Fruit fly (Drosophila melanogaster) whole organism, embryonic: ENCODE measurements around the gene wwk.

Source experiments
- Atf6 ChIP-seq: fragments of 200-800 bp; sonication (Bioruptor generic); IDR thresholded peaks from 2 replicates; pipeline ENCODE4 v1.3.6; 2022; ENCODE audit warnings: missing biosample characterization, missing genetic modification characterization
- CG11085 ChIP-seq: fragments of 200-800 bp; sonication (Bioruptor generic); IDR thresholded peaks from 2 replicates; pipeline ENCODE4 v1.3.6; 2022; ENCODE audit warnings: missing biosample characterization, missing genetic modification characterization
- CG1233 ChIP-seq: fragments of 200-800 bp; sonication (Bioruptor generic); optimal IDR thresholded peaks from 4 replicates; lab custom pipeline; 2018; ENCODE audit warnings: missing biosample characterization, mild to moderate bottlenecking, missing genetic modification characterization
- CG13894 ChIP-seq: fragments of 200-800 bp; sonication (Bioruptor generic); optimal IDR thresholded peaks from 3 replicates; lab custom pipeline; 2018; ENCODE audit warnings: missing biosample characterization, mild to moderate bottlenecking, missing genetic modification characterization, moderate library complexity
- CG14667 ChIP-seq: fragments of 200-800 bp; sonication (Bioruptor generic); IDR thresholded peaks from 2 replicates; pipeline ENCODE4 v1.3.6; 2022; ENCODE audit warnings: missing biosample characterization, missing genetic modification characterization
- CG15696 ChIP-seq: fragments of 200-800 bp; sonication (Bioruptor generic); optimal IDR thresholded peaks from 2 replicates; lab custom pipeline; 2019; ENCODE audit warnings: missing biosample characterization, mild to moderate bottlenecking, missing genetic modification characterization, moderate library complexity
- CG17802 ChIP-seq: fragments of 200-800 bp; sonication (Bioruptor generic); optimal IDR thresholded peaks from 2 replicates; lab custom pipeline; 2018; ENCODE audit warnings: missing biosample characterization, mild to moderate bottlenecking, missing genetic modification characterization, moderate library complexity
- CG1832 ChIP-seq: fragments of 200-800 bp; sonication (Bioruptor generic); optimal IDR thresholded peaks from 2 replicates; lab custom pipeline; 2017; ENCODE audit warnings: missing biosample characterization, mild to moderate bottlenecking, missing genetic modification characterization, inconsistent platforms
- CG2889 ChIP-seq: fragments of 200-800 bp; sonication (Bioruptor generic); IDR thresholded peaks from 3 replicates; pipeline ENCODE4 v1.3.6; 2022; ENCODE audit warnings: missing biosample characterization, missing genetic modification characterization
- CG32532 ChIP-seq: fragments of 200-800 bp; sonication (Bioruptor generic); IDR thresholded peaks from 2 replicates; pipeline ENCODE4 v1.3.6; 2022; ENCODE audit warnings: missing biosample characterization, missing genetic modification characterization
- CG34224 ChIP-seq: fragments of 200-800 bp; sonication (Bioruptor generic); IDR thresholded peaks from 3 replicates; pipeline ENCODE4 v1.3.6; 2022; ENCODE audit warnings: missing biosample characterization, missing genetic modification characterization; ENCODE audit not compliant: partially characterized antibody
- CG4404 ChIP-seq: fragments of 200-800 bp; sonication (Bioruptor generic); IDR thresholded peaks from 2 replicates; pipeline ENCODE4 v1.3.6; 2022; ENCODE audit warnings: missing biosample characterization, missing genetic modification characterization
- CG6689 ChIP-seq: fragments of 200-800 bp; sonication (Bioruptor generic); IDR thresholded peaks from 2 replicates; pipeline ENCODE4 v1.3.6; 2022; ENCODE audit warnings: missing biosample characterization, missing genetic modification characterization
- CG7556 ChIP-seq: fragments of 200-800 bp; sonication (Bioruptor generic); optimal IDR thresholded peaks from 2 replicates; lab custom pipeline; 2017; ENCODE audit warnings: missing biosample characterization, mild to moderate bottlenecking, missing genetic modification characterization
- CG7745 ChIP-seq: fragments of 200-800 bp; sonication (Bioruptor generic); optimal IDR thresholded peaks from 2 replicates; lab custom pipeline; 2018; ENCODE audit warnings: missing biosample characterization, mild to moderate bottlenecking, missing genetic modification characterization, moderate library complexity
- CG8281 ChIP-seq: fragments of 200-800 bp; sonication (Bioruptor generic); optimal IDR thresholded peaks from 2 replicates; lab custom pipeline; 2018; ENCODE audit warnings: missing biosample characterization, mild to moderate bottlenecking, missing genetic modification characterization, moderate library complexity
- CG8924 ChIP-seq: fragments of 200-800 bp; optimal IDR thresholded peaks from 3 replicates; lab custom pipeline; 2019; ENCODE audit warnings: missing biosample characterization, mild to moderate bottlenecking, missing genetic modification characterization, moderate library complexity
- CG8944 ChIP-seq: fragments of 200-800 bp; sonication (Bioruptor generic); optimal IDR thresholded peaks from 3 replicates; lab custom pipeline; 2016; ENCODE audit warnings: missing biosample characterization, missing genetic modification characterization
- Chrac-16 ChIP-seq: fragments of 200-800 bp; sonication (Bioruptor generic); optimal IDR thresholded peaks from 3 replicates; lab custom pipeline; 2016; ENCODE audit warnings: missing biosample characterization, missing genetic modification characterization
- Dbx ChIP-seq: fragments of 200-800 bp; sonication (Bioruptor generic); IDR thresholded peaks from 3 replicates; pipeline ENCODE4 v1.3.6; 2022; ENCODE audit warnings: missing biosample characterization, missing genetic modification characterization
- Deaf1 ChIP-seq: fragments of 200-800 bp; optimal IDR thresholded peaks from 3 replicates; lab custom pipeline; 2019; ENCODE audit warnings: missing biosample characterization, mild to moderate bottlenecking, missing genetic modification characterization, moderate library complexity
- Eip74EF ChIP-seq, 2 experiments: fragments of 200-800 bp in 1 of 2; fragments of >200 bp in 1 of 2; sonication (Bioruptor generic) in 1 of 2; optimal IDR thresholded peaks; 2 replicates each; lab custom pipeline; 2017 to 2019; ENCODE audit warnings: missing biosample characterization in 2 of 2, missing genetic modification characterization in 2 of 2, mild to moderate bottlenecking in 1 of 2, moderate library complexity in 1 of 2
- HLH4C ChIP-seq: fragments of 200-800 bp; sonication (Bioruptor generic); IDR thresholded peaks from 3 replicates; pipeline ENCODE4 v1.3.6; 2022; ENCODE audit warnings: missing biosample characterization, missing genetic modification characterization; ENCODE audit not compliant: partially characterized antibody
- Mrtf ChIP-seq: fragments of 200-800 bp; sonication (Bioruptor generic); IDR thresholded peaks from 3 replicates; pipeline ENCODE4 v1.3.6; 2022; ENCODE audit warnings: missing biosample characterization, missing genetic modification characterization
- NFAT ChIP-seq: fragments of 200-800 bp; sonication (Bioruptor generic); IDR thresholded peaks from 2 replicates; pipeline ENCODE4 v1.3.6; 2022; ENCODE audit warnings: missing biosample characterization, missing genetic modification characterization
- Sox102F ChIP-seq: fragments of 200-800 bp; sonication (Bioruptor generic); optimal IDR thresholded peaks from 2 replicates; lab custom pipeline; 2018; ENCODE audit warnings: missing biosample characterization, mild to moderate bottlenecking, missing genetic modification characterization, moderate library complexity
- amos ChIP-seq: fragments of 200-800 bp; sonication (Bioruptor generic); IDR thresholded peaks from 2 replicates; pipeline ENCODE4 v1.3.6; 2022; ENCODE audit warnings: missing biosample characterization, missing genetic modification characterization; ENCODE audit not compliant: partially characterized antibody
- az2 ChIP-seq: fragments of 200-800 bp; sonication (Bioruptor generic); optimal IDR thresholded peaks from 3 replicates; lab custom pipeline; 2016; ENCODE audit warnings: missing biosample characterization, missing genetic modification characterization
- br ChIP-seq: fragments of >200 bp; optimal IDR thresholded peaks from 2 replicates; lab custom pipeline; 2017
- dan ChIP-seq: fragments of 200-800 bp; sonication (Bioruptor generic); IDR thresholded peaks from 2 replicates; pipeline ENCODE4 v1.3.6; 2022; ENCODE audit warnings: missing biosample characterization, missing genetic modification characterization
- dm ChIP-seq: fragments of 200-800 bp; sonication (Bioruptor generic); optimal IDR thresholded peaks from 3 replicates; lab custom pipeline; 2016; ENCODE audit warnings: missing biosample characterization, missing genetic modification characterization
- dmrt99B ChIP-seq: fragments of 200-800 bp; sonication (Bioruptor generic); optimal IDR thresholded peaks from 2 replicates; lab custom pipeline; 2018; ENCODE audit warnings: missing biosample characterization, mild to moderate bottlenecking, missing genetic modification characterization, moderate library complexity
- fd64A ChIP-seq: fragments of 200-800 bp; sonication (Bioruptor generic); optimal IDR thresholded peaks from 3 replicates; lab custom pipeline; 2018; ENCODE audit warnings: missing biosample characterization, mild to moderate bottlenecking, missing genetic modification characterization
- fd96Cb ChIP-seq: fragments of 200-800 bp; sonication (Bioruptor generic); optimal IDR thresholded peaks from 2 replicates; lab custom pipeline; 2018; ENCODE audit warnings: missing biosample characterization, mild to moderate bottlenecking, missing genetic modification characterization, moderate library complexity
- gce ChIP-seq: fragments of 200-800 bp; sonication (Bioruptor generic); IDR thresholded peaks from 3 replicates; pipeline ENCODE4 v1.3.6; 2022; ENCODE audit warnings: missing biosample characterization, missing genetic modification characterization
- gfzf ChIP-seq: fragments of 200-800 bp; sonication (Bioruptor generic); optimal IDR thresholded peaks from 2 replicates; lab custom pipeline; 2016; ENCODE audit warnings: missing biosample characterization, mild to moderate bottlenecking, missing genetic modification characterization, moderate library complexity
- grau ChIP-seq: fragments of 200-800 bp; optimal IDR thresholded peaks from 3 replicates; lab custom pipeline; 2019; ENCODE audit warnings: missing biosample characterization, mild to moderate bottlenecking, missing genetic modification characterization, moderate library complexity
- ham ChIP-seq: fragments of 200-800 bp; sonication (Bioruptor generic); IDR thresholded peaks from 2 replicates; pipeline ENCODE4 v1.3.6; 2022; ENCODE audit warnings: missing biosample characterization, missing genetic modification characterization
- kni ChIP-seq: fragments of 200-800 bp; sonication (Bioruptor generic); optimal IDR thresholded peaks from 3 replicates; lab custom pipeline; 2017; ENCODE audit warnings: mild to moderate bottlenecking, missing biosample characterization, missing genetic modification reagents, missing genetic modification characterization
- knrl ChIP-seq: fragments of 200-800 bp; sonication (Bioruptor generic); IDR thresholded peaks from 3 replicates; pipeline ENCODE4 v1.3.6; 2022; ENCODE audit warnings: missing biosample characterization, missing genetic modification characterization; ENCODE audit not compliant: partially characterized antibody
- lola ChIP-seq, 3 experiments: fragments of >200 bp in 2 of 3; fragments of 200-800 bp in 1 of 3; sonication (Bioruptor generic) in 1 of 3; optimal IDR thresholded peaks; 2 replicates each; lab custom pipeline; 2017 to 2019; ENCODE audit warnings: missing biosample characterization in 3 of 3, missing genetic modification characterization in 3 of 3, mild to moderate bottlenecking in 1 of 3, moderate library complexity in 1 of 3
- luna ChIP-seq: fragments of 200-800 bp; sonication (Bioruptor generic); optimal IDR thresholded peaks from 2 replicates; lab custom pipeline; 2016; ENCODE audit warnings: missing biosample characterization, missing genetic modification characterization
- odd ChIP-seq: fragments of 200-800 bp; sonication (Bioruptor generic); optimal IDR thresholded peaks from 2 replicates; lab custom pipeline; 2017; ENCODE audit warnings: missing biosample characterization, mild to moderate bottlenecking, missing genetic modification characterization
- pan ChIP-seq, 4 experiments: fragments of >200 bp in 3 of 4; fragments of 200-800 bp in 1 of 4; sonication (Bioruptor generic) in 1 of 4; optimal IDR thresholded peaks in 3 of 4; IDR thresholded peaks in 1 of 4; 2 replicates each; pipeline versions ENCODE4 v1.3.6 to Lab custom; 2017 to 2022; ENCODE audit warnings: missing biosample characterization in 2 of 4, missing genetic modification characterization in 2 of 4, mixed read lengths in 1 of 4
- sob ChIP-seq: fragments of 200-800 bp; sonication (Bioruptor generic); IDR thresholded peaks from 2 replicates; pipeline ENCODE4 v1.3.6; 2022; ENCODE audit warnings: missing biosample characterization, missing genetic modification characterization
- stwl ChIP-seq: fragments of 200-800 bp; sonication (Bioruptor generic); optimal IDR thresholded peaks from 3 replicates; lab custom pipeline; 2018; ENCODE audit warnings: missing biosample characterization, mild to moderate bottlenecking, missing genetic modification characterization, moderate library complexity
- unpg ChIP-seq: fragments of 200-800 bp; sonication (Bioruptor generic); optimal IDR thresholded peaks from 3 replicates; lab custom pipeline; 2018; ENCODE audit warnings: missing biosample characterization, mild to moderate bottlenecking, missing genetic modification characterization, moderate library complexity
- vnd ChIP-seq: fragments of 200-800 bp; sonication (Bioruptor generic); IDR thresholded peaks from 3 replicates; pipeline ENCODE4 v1.3.6; 2022; ENCODE audit warnings: missing biosample characterization, missing genetic modification characterization; ENCODE audit not compliant: partially characterized antibody
- yki ChIP-seq: fragments of >200 bp; optimal IDR thresholded peaks from 3 replicates; lab custom pipeline; 2018
- zfh2 ChIP-seq: fragments of 200-800 bp; sonication (Bioruptor generic); optimal IDR thresholded peaks from 2 replicates; lab custom pipeline; 2016; ENCODE audit warnings: missing biosample characterization, missing genetic modification characterization

Gene wwk

dm6 chr2L:15039309-15039772, 35.2 kb upstream of the wwk start (continued):
- TF ChIP-seq odd (GFP tag; lab: Kevin White, UChicago) = no peak
- TF ChIP-seq CG6689 (GFP tag; lab: Robert Waterston, UW) = no peak
- peak; percentile 58; the same call in 2 of the 3 replicates for TF ChIP-seq Dbx
- no peak for TF ChIP-seq sob (GFP tag; lab: Robert Waterston, UW)
- TF ChIP-seq grau (tag; lab: Kevin White, UChicago) = no peak
- TF ChIP-seq gce (GFP tag; lab: Robert Waterston, UW) = no peak
- TF ChIP-seq CG17802 = no peak
- TF ChIP-seq HLH4C (GFP tag; lab: Robert Waterston, UW) = peak; percentile 84
- TF ChIP-seq CG15696 (tag; lab: Kevin White, UChicago) = no peak
- TF ChIP-seq CG14667 (GFP tag; lab: Robert Waterston, UW) = no peak
- TF ChIP-seq kni = no peak
- TF ChIP-seq CG7745 (tag; lab: Kevin White, UChicago) = no peak
- no peak for TF ChIP-seq CG1832 (GFP tag; lab: Kevin White, UChicago)
- peak; percentile 72 for TF ChIP-seq NFAT
- no peak for TF ChIP-seq fd96Cb (tag; lab: Kevin White, UChicago)
- no peak for TF ChIP-seq yki
- no peak for TF ChIP-seq fd64A (GFP tag; lab: Kevin White, UChicago)
- TF ChIP-seq gfzf (GFP tag; lab: Kevin White, UChicago) = peak; percentile 11
- TF ChIP-seq zfh2 = peak; percentile 67
- TF ChIP-seq lola (GFP tag; optimal IDR thresholded peaks at IDR 0.05; lab: Kevin White, UChicago) = no peak
- TF ChIP-seq br = no peak
- TF ChIP-seq Mrtf (GFP tag; lab: Robert Waterston, UW) = no peak
- peak; percentile 85 for TF ChIP-seq knrl (GFP tag; lab: Robert Waterston, UW)
- no peak for TF ChIP-seq dm
- no peak for TF ChIP-seq az2
- no peak for TF ChIP-seq Atf6 (GFP tag; lab: Robert Waterston, UW)
- no peak for TF ChIP-seq dan
- no peak for TF ChIP-seq dmrt99B
- TF ChIP-seq luna (GFP tag; lab: Kevin White, UChicago) = no peak
- TF ChIP-seq CG8924 = peak; percentile 25
- no peak for TF ChIP-seq unpg (GFP tag; lab: Kevin White, UChicago)
- peak; percentile 83 for TF ChIP-seq vnd (GFP tag; lab: Robert Waterston, UW)
- no peak for TF ChIP-seq CG1233 (GFP tag; lab: Kevin White, UChicago)
- TF ChIP-seq CG34224 (GFP tag; lab: Robert Waterston, UW) = peak; percentile 75
- TF ChIP-seq CG13894 (tag; lab: Kevin White, UChicago) = no peak
- no peak for TF ChIP-seq Sox102F (GFP tag; lab: Kevin White, UChicago)
- TF ChIP-seq Eip74EF (GFP tag; optimal IDR thresholded peaks at IDR 0.05; lab: Kevin White, UChicago) = no peak
- peak; percentile 52; the same call in 1 of the 2 replicates for TF ChIP-seq CG11085 (GFP tag; lab: Robert Waterston, UW)
- TF ChIP-seq CG32532 (GFP tag; lab: Robert Waterston, UW) = peak; percentile 61; the same call in 1 of the 2 replicates
- TF ChIP-seq stwl (tag; lab: Kevin White, UChicago) = peak; percentile 68
- TF ChIP-seq Chrac-16 = no peak
- no peak for TF ChIP-seq pan (optimal IDR thresholded peaks at IDR 0.05; lab: Kevin White, UChicago)
- TF ChIP-seq pan (GFP tag; optimal IDR thresholded peaks at IDR 0.05 in 1 of 2, IDR thresholded peaks at IDR 0.05 in 1 of 2) = no peak
- no peak for TF ChIP-seq CG7556 (GFP tag; lab: Kevin White, UChicago)
- TF ChIP-seq CG4404 (GFP tag; lab: Robert Waterston, UW) = no peak
- no peak for TF ChIP-seq ham
- no peak for TF ChIP-seq CG2889
- no peak for TF ChIP-seq Deaf1 (tag; lab: Kevin White, UChicago)
- TF ChIP-seq CG8281 (tag; lab: Kevin White, UChicago) = no peak
- TF ChIP-seq CG8944 (GFP tag; lab: Kevin White, UChicago) = no peak
- TF ChIP-seq amos (GFP tag; lab: Robert Waterston, UW) = peak; percentile 94
